Worm (Caenorhabditis elegans) whole organism, L4 larva: Measurements from ENCODE around the gene F39F10.5.

Source experiments
- R02D3.7 ChIP-seq: fragments of 150-350 bp; sonication (generic microtip); optimal IDR thresholded peaks from 3 replicates; lab custom pipeline; 2014; ENCODE audit warnings: missing biosample characterization, missing genetic modification characterization
- ZK546.5 ChIP-seq, 2 experiments: sonication (generic microtip); optimal IDR thresholded peaks; 2 replicates each; lab custom pipeline; 2017; ENCODE audit warnings: missing biosample characterization in 2 of 2, missing genetic modification characterization in 2 of 2
- attf-4 ChIP-seq: sonication (generic microtip); optimal IDR thresholded peaks from 3 replicates; lab custom pipeline; 2017; ENCODE audit warnings: missing biosample characterization, missing genetic modification characterization
- ceh-28 ChIP-seq: fragments of 150-350 bp; optimal IDR thresholded peaks from 2 replicates; lab custom pipeline; 2014; ENCODE audit warnings: missing biosample characterization, missing genetic modification reagents, missing genetic modification characterization
- daf-19 ChIP-seq: fragments of 200-800 bp; sonication (Bioruptor generic); conservative IDR thresholded peaks from 2 replicates; pipeline ENCODE4 v1.3.6; 2022; ENCODE audit warnings: missing genetic modification characterization, missing compliant biosample characterization
- dmd-8 ChIP-seq: fragments of 200-800 bp; sonication (Bioruptor generic); IDR thresholded peaks from 2 replicates; pipeline ENCODE4 v1.3.6; 2022; ENCODE audit warnings: missing genetic modification characterization, missing compliant biosample characterization
- mxl-2 ChIP-seq: fragments of 200-800 bp; sonication (Bioruptor generic); conservative IDR thresholded peaks from 2 replicates; pipeline ENCODE4 v1.3.6; 2022; ENCODE audit warnings: missing genetic modification reagents, missing genetic modification characterization, missing compliant biosample characterization
- nhr-77 ChIP-seq: fragments of 150-350 bp; optimal IDR thresholded peaks from 2 replicates; lab custom pipeline; 2014; ENCODE audit warnings: missing biosample characterization, missing genetic modification characterization
- pqm-1 ChIP-seq: sonication (generic microtip); optimal IDR thresholded peaks from 2 replicates; lab custom pipeline; 2017; ENCODE audit warnings: missing biosample characterization, missing genetic modification characterization
- skn-1 ChIP-seq: fragments of 150-350 bp; optimal IDR thresholded peaks from 2 replicates; lab custom pipeline; 2014; ENCODE audit warnings: missing biosample characterization, missing genetic modification characterization
- zag-1 ChIP-seq: fragments of 150-350 bp; optimal IDR thresholded peaks from 2 replicates; lab custom pipeline; 2014; ENCODE audit warnings: missing biosample characterization, missing genetic modification characterization

ce11 chrX:16931255-16932023 is 17.9 kb upstream of the F39F10.5 start:
- no peak for TF ChIP-seq R02D3.7 (tag; lab: Kevin White, UChicago)
- no peak for TF ChIP-seq pqm-1
- no peak for TF ChIP-seq skn-1 (tag; lab: Kevin White, UChicago)
- TF ChIP-seq daf-19 (GFP tag; lab: Robert Waterston, UW) = no peak
- TF ChIP-seq attf-4 = no peak
- TF ChIP-seq ceh-28 (tag; lab: Kevin White, UChicago) = no peak
- TF ChIP-seq mxl-2 = peak; percentile 68
- TF ChIP-seq zag-1 = no peak
- no peak for TF ChIP-seq ZK546.5 (tag; optimal IDR thresholded peaks at IDR 0.05; lab: Kevin White, UChicago)
- TF ChIP-seq nhr-77 (tag; lab: Kevin White, UChicago) = peak; percentile 63
- no peak; the same call in 1 of the 2 replicates for TF ChIP-seq dmd-8
